Worm (Caenorhabditis elegans) whole organism, early embryonic: ENCODE data around the gene F44E7.4.

Source experiments
- B0310.2 ChIP-seq: sonication (generic microtip); optimal IDR thresholded peaks from 2 replicates; lab custom pipeline; 2016; ENCODE audit warnings: mild to moderate bottlenecking, missing genetic modification characterization, missing compliant biosample characterization
- F13C5.2 ChIP-seq: sonication (generic microtip); optimal IDR thresholded peaks from 2 replicates; lab custom pipeline; 2017; ENCODE audit warnings: mild to moderate bottlenecking, missing genetic modification characterization, inconsistent platforms, missing compliant biosample characterization
- aly-1 ChIP-seq: sonication (generic microtip); optimal IDR thresholded peaks from 2 replicates; lab custom pipeline; 2016; ENCODE audit warnings: missing genetic modification characterization, missing compliant biosample characterization
- ama-1 ChIP-seq: fragments of 150-350 bp; optimal IDR thresholded peaks from 2 replicates; lab custom pipeline; 2014
- ceh-13 ChIP-seq: fragments of 200-800 bp; sonication (Bioruptor generic); optimal IDR thresholded peaks from 2 replicates; lab custom pipeline; 2018; ENCODE audit warnings: mild to moderate bottlenecking, missing genetic modification characterization, missing compliant biosample characterization
- ceh-36 ChIP-seq: sonication (generic microtip); optimal IDR thresholded peaks from 2 replicates; lab custom pipeline; 2016; ENCODE audit warnings: missing genetic modification characterization, inconsistent platforms, missing compliant biosample characterization
- ets-7 ChIP-seq: sonication (generic microtip); optimal IDR thresholded peaks from 2 replicates; lab custom pipeline; 2016; ENCODE audit warnings: missing genotype, missing genetic modification characterization, missing compliant biosample characterization
- flt-1 ChIP-seq: fragments of 200-800 bp; sonication (Bioruptor generic); IDR thresholded peaks from 2 replicates; pipeline ENCODE4 v1.3.6; 2022; ENCODE audit warnings: missing genetic modification characterization, missing compliant biosample characterization
- hmbx-1 ChIP-seq: sonication (generic microtip); optimal IDR thresholded peaks from 2 replicates; lab custom pipeline; 2016; ENCODE audit warnings: mild to moderate bottlenecking, missing genetic modification characterization, missing compliant biosample characterization
- hmg-4 ChIP-seq: fragments of 200-800 bp; sonication (Bioruptor generic); optimal IDR thresholded peaks from 2 replicates; lab custom pipeline; 2018; ENCODE audit warnings: mild to moderate bottlenecking, missing genetic modification characterization, missing compliant biosample characterization
- hnd-1 ChIP-seq: sonication (generic microtip); optimal IDR thresholded peaks from 2 replicates; lab custom pipeline; 2016; ENCODE audit warnings: missing genetic modification characterization, missing compliant biosample characterization
- pes-1 ChIP-seq: fragments of 200-800 bp; sonication (Bioruptor generic); IDR thresholded peaks from 2 replicates; pipeline ENCODE4 v1.3.6; 2022; ENCODE audit warnings: missing genetic modification reagents, missing genetic modification characterization, missing compliant biosample characterization
- scrt-1 ChIP-seq: fragments of 200-800 bp; sonication (Bioruptor generic); IDR thresholded peaks from 2 replicates; pipeline ENCODE4 v1.3.6; 2022; ENCODE audit warnings: missing genetic modification characterization, missing compliant biosample characterization
- sea-1 ChIP-seq: fragments of 200-800 bp; sonication (Bioruptor generic); conservative IDR thresholded peaks from 2 replicates; pipeline ENCODE4 v1.3.6; 2022; ENCODE audit warnings: missing genetic modification characterization, missing compliant biosample characterization
- tbx-11 ChIP-seq: fragments of 200-800 bp; sonication (Bioruptor generic); IDR thresholded peaks from 2 replicates; pipeline ENCODE4 v1.3.6; 2022; ENCODE audit warnings: missing genetic modification characterization, missing compliant biosample characterization
- tbx-37 ChIP-seq: fragments of 200-800 bp; sonication (Bioruptor generic); conservative IDR thresholded peaks from 2 replicates; pipeline ENCODE4 v1.3.6; 2022; ENCODE audit warnings: missing genetic modification reagents, missing genetic modification characterization, missing compliant biosample characterization
- tra-4 ChIP-seq: sonication (generic microtip); optimal IDR thresholded peaks from 2 replicates; lab custom pipeline; 2017; ENCODE audit warnings: missing genetic modification characterization, missing compliant biosample characterization

Gene F44E7.4

DNA sequence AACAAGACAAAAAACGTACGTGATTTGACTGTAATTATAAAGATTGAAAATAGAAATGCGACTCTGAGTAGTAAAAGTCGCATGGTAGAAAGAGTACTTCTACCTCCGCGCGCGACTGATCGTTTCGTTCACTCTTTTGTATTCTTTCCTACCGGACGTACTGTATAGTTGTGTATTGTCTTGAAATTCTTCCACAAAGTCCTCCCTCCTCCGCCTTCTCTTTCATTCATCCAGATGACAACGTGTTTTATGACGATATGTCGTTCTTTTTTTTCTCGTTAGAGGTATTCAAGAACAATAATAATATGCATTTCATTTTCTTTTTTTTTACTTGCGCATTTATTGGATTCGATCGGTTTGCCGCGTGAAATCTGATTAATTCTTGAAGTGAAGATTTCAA lies 50.3 kb downstream of the F44E7.4 start, which contains the start of gene K09H11.4:
Gene K09H11.4 (minus strand): TSS at position 101 of the 400 bp plus-strand sequence.
- TF ChIP-seq ama-1 (lab: Kevin White, UChicago): no peak
- TF ChIP-seq hmg-4 (GFP tag; lab: Kevin White, UChicago): no peak
- TF ChIP-seq B0310.2 (tag; lab: Kevin White, UChicago): no peak
- no peak for TF ChIP-seq ceh-36
- no peak for TF ChIP-seq pes-1 (GFP tag; lab: Robert Waterston, UW)
- no peak for TF ChIP-seq hnd-1
- TF ChIP-seq F13C5.2 (tag; lab: Kevin White, UChicago): no peak
- TF ChIP-seq tra-4 (tag; lab: Kevin White, UChicago): no peak
- no peak for TF ChIP-seq ets-7 (tag; lab: Kevin White, UChicago)
- TF ChIP-seq hmbx-1 (tag; lab: Kevin White, UChicago): no peak
- no peak for TF ChIP-seq scrt-1 (GFP tag; lab: Robert Waterston, UW)
- TF ChIP-seq flt-1: no peak
- no peak for TF ChIP-seq ceh-13 (GFP tag; lab: Kevin White, UChicago)
- TF ChIP-seq aly-1 (tag; lab: Kevin White, UChicago): no peak
- TF ChIP-seq tbx-11: no peak

DNA sequence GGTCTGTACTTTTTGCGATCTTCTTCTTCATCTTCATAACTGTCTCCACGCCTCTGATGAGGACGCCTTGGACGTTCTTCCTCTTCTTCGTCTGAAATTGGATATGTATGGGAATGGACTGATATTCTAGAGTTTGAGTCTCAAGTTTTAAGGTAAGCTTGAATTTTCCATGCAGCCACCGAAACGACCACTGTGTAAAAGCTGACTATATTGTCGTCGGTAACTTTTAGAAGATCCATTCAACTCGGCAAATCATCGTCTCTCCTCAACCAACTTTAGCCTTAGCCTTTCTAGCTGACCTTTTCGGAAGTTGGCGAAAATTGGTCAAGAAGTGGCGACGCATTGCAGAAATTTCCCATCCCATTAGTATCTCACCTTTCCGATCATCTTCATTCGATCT lies 52.4 kb downstream of the F44E7.4 start:
- no peak for TF ChIP-seq ceh-13 (GFP tag; lab: Kevin White, UChicago)
- TF ChIP-seq aly-1 (tag; lab: Kevin White, UChicago): no peak
- no peak for TF ChIP-seq flt-1
- no peak for TF ChIP-seq ama-1 (lab: Kevin White, UChicago)
- TF ChIP-seq scrt-1 (GFP tag; lab: Robert Waterston, UW): no peak
- no peak for TF ChIP-seq ets-7 (tag; lab: Kevin White, UChicago)
- TF ChIP-seq hnd-1: no peak
- TF ChIP-seq hmbx-1 (tag; lab: Kevin White, UChicago): no peak
- no peak for TF ChIP-seq B0310.2 (tag; lab: Kevin White, UChicago)
- TF ChIP-seq tra-4 (tag; lab: Kevin White, UChicago): no peak
- no peak for TF ChIP-seq F13C5.2 (tag; lab: Kevin White, UChicago)
- TF ChIP-seq hmg-4 (GFP tag; lab: Kevin White, UChicago): no peak
- TF ChIP-seq pes-1 (GFP tag; lab: Robert Waterston, UW): no peak
- TF ChIP-seq tbx-11: no peak
- no peak for TF ChIP-seq sea-1 (GFP tag; lab: Robert Waterston, UW)
- TF ChIP-seq ceh-36: no peak
- no peak for TF ChIP-seq tbx-37 (GFP tag; lab: Robert Waterston, UW)
